Fruit fly (Drosophila melanogaster) whole organism, wandering third instar larva: Measurements from ENCODE around the gene CG9525.

Source experiments
- CG32264 ChIP-seq: fragments of 200-800 bp; sonication (Bioruptor generic); optimal IDR thresholded peaks from 2 replicates; lab custom pipeline; 2016; ENCODE audit warnings: missing biosample characterization, missing genetic modification characterization
- CG9705 ChIP-seq: fragments of 200-800 bp; sonication (Bioruptor generic); optimal IDR thresholded peaks from 2 replicates; lab custom pipeline; 2018; ENCODE audit warnings: missing biosample characterization, mild to moderate bottlenecking, missing genetic modification characterization
- CrebA ChIP-seq: fragments of 200-800 bp; sonication (Bioruptor generic); optimal IDR thresholded peaks from 2 replicates; lab custom pipeline; 2016; ENCODE audit warnings: missing biosample characterization, mild to moderate bottlenecking, missing genetic modification characterization, borderline replicate concordance
- Dif ChIP-seq: fragments of 200-275, 200-300 bp; sonication (Bioruptor generic); optimal IDR thresholded peaks from 2 replicates; lab custom pipeline; 2018; ENCODE audit warnings: missing biosample characterization, missing genetic modification characterization; ENCODE audit not compliant: partially characterized antibody
- GATAd ChIP-seq: sonication (Bioruptor generic); optimal IDR thresholded peaks from 2 replicates; lab custom pipeline; 2016; ENCODE audit warnings: missing biosample characterization, missing genetic modification characterization
- HLH106 ChIP-seq: fragments of 200-800 bp; optimal IDR thresholded peaks from 3 replicates; lab custom pipeline; 2019; ENCODE audit warnings: missing biosample characterization, mild to moderate bottlenecking, missing genetic modification characterization, moderate library complexity
- Hnf4 ChIP-seq: fragments of 200-800 bp; sonication (Bioruptor generic); optimal IDR thresholded peaks from 2 replicates; lab custom pipeline; 2016; ENCODE audit warnings: missing biosample characterization, mild to moderate bottlenecking, missing genetic modification characterization
- Hr83 ChIP-seq: fragments of 200-300 bp; sonication (Bioruptor generic); optimal IDR thresholded peaks from 2 replicates; lab custom pipeline; 2016; ENCODE audit warnings: missing biosample characterization, mild to moderate bottlenecking, missing genetic modification characterization, moderate library complexity; ENCODE audit not compliant: poor library complexity, severe bottlenecking
- Mio ChIP-seq: sonication (Bioruptor generic); optimal IDR thresholded peaks from 2 replicates; lab custom pipeline; 2016; ENCODE audit warnings: missing biosample characterization, missing genetic modification characterization
- Myc ChIP-seq: fragments of >200 bp; optimal IDR thresholded peaks from 2 replicates; lab custom pipeline; 2017
- N ChIP-seq: fragments of >200 bp; optimal IDR thresholded peaks from 2 replicates; lab custom pipeline; 2018; ENCODE audit warnings: missing biosample characterization, missing external identifiers, missing genetic modification characterization
- OdsH ChIP-seq: fragments of 200-800 bp; sonication (Bioruptor generic); optimal IDR thresholded peaks from 2 replicates; lab custom pipeline; 2016; ENCODE audit warnings: missing biosample characterization, mild to moderate bottlenecking, missing genetic modification characterization
- Rel ChIP-seq, 2 experiments: fragments of 200-800 bp; sonication (Bioruptor generic) in 1 of 2; optimal IDR thresholded peaks; 2 replicates in 1 of 2; 3 replicates in 1 of 2; lab custom pipeline; 2016 to 2019; ENCODE audit warnings: mild to moderate bottlenecking in 2 of 2, missing biosample characterization in 2 of 2, missing genetic modification characterization in 2 of 2, moderate library complexity in 1 of 2
- Sp1 ChIP-seq: fragments of 200-800 bp; sonication (Bioruptor generic); optimal IDR thresholded peaks from 3 replicates; lab custom pipeline; 2019; ENCODE audit warnings: missing biosample characterization, mild to moderate bottlenecking, missing genetic modification characterization, moderate library complexity
- Vsx2 ChIP-seq: fragments of 200-300, 225-300 bp; sonication (Bioruptor generic); optimal IDR thresholded peaks from 2 replicates; lab custom pipeline; 2018; ENCODE audit warnings: missing biosample characterization, missing genetic modification characterization; ENCODE audit not compliant: partially characterized antibody
- br ChIP-seq: fragments of 200-800 bp; sonication (Bioruptor generic); optimal IDR thresholded peaks from 2 replicates; lab custom pipeline; 2016; ENCODE audit warnings: missing biosample characterization, missing genetic modification characterization
- dl ChIP-seq, 2 experiments: fragments of 175-275, 200-275 bp in 1 of 2; fragments of 200-275 bp in 1 of 2; sonication (Bioruptor generic); optimal IDR thresholded peaks; lab custom pipeline; 2018; ENCODE audit warnings: mild to moderate bottlenecking in 2 of 2, missing biosample characterization in 2 of 2, missing genetic modification characterization in 2 of 2, moderate library complexity in 2 of 2; ENCODE audit not compliant: partially characterized antibody in 2 of 2, insufficient read depth in 1 of 2
- dmrt93B ChIP-seq: fragments of 200-800 bp; sonication (Bioruptor generic); optimal IDR thresholded peaks from 2 replicates; lab custom pipeline; 2018; ENCODE audit warnings: missing biosample characterization, mild to moderate bottlenecking, missing genetic modification characterization
- dsf ChIP-seq: sonication (Bioruptor generic); optimal IDR thresholded peaks from 2 replicates; lab custom pipeline; 2016; ENCODE audit warnings: missing biosample characterization, missing genetic modification characterization, borderline replicate concordance
- ey ChIP-seq: fragments of 200-800 bp; sonication (Bioruptor generic); optimal IDR thresholded peaks from 2 replicates; lab custom pipeline; 2016; ENCODE audit warnings: missing biosample characterization, missing genetic modification characterization
- fru ChIP-seq: fragments of 200-800 bp; sonication (Bioruptor generic); optimal IDR thresholded peaks from 3 replicates; lab custom pipeline; 2016; ENCODE audit warnings: missing biosample characterization, mild to moderate bottlenecking, missing genetic modification characterization
- h ChIP-seq: fragments of 200-800 bp; sonication (Bioruptor generic); optimal IDR thresholded peaks from 3 replicates; lab custom pipeline; 2016; ENCODE audit warnings: missing biosample characterization, mild to moderate bottlenecking, missing genetic modification characterization
- jim ChIP-seq: fragments of 175-275, 200-325 bp; sonication (Bioruptor generic); optimal IDR thresholded peaks from 2 replicates; lab custom pipeline; 2016; ENCODE audit warnings: missing biosample characterization, mild to moderate bottlenecking, missing genetic modification characterization
- rgr ChIP-seq: fragments of 200-800 bp; sonication (Bioruptor generic); optimal IDR thresholded peaks from 3 replicates; lab custom pipeline; 2016; ENCODE audit warnings: missing biosample characterization, mild to moderate bottlenecking, missing genetic modification characterization
- sage ChIP-seq: fragments of 200-800 bp; sonication (Bioruptor generic); optimal IDR thresholded peaks from 2 replicates; lab custom pipeline; 2016; ENCODE audit warnings: missing biosample characterization, mild to moderate bottlenecking, missing genetic modification characterization

The CG9525 gene

DNA sequence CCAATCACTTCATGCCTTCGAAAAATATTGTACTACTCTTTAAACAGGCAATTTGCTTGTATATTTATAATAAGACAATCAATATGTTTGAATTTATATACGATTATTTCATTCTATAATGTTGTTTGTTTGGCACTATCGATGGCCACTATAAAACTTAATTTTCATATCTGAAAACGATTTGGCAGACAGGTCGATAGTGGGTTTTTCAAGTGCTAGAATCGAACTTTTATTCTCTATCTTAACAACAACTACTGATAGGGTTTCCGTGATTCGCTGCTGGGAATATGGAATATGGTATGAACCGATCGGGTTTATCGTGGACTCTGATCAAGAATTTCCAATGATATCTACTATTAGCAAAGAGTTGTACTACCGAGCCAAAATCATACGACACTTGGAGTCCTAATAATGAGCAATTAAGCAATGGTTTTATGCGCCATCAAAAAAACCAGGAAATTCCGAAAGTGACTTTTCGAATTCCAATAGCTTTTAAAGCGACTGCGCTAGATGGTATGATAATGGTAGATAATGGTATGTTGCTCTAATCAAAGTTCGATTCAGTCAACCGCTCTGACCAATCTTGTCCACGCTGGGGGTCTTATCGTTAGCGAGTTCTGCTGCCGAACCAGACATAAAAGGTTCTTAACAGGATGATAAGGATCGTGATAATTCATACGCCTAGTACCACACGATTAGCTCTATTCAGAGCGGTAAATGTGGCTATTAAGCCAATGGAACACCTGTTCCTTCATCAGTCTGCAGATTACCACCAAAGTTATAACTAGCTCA lies 31.7 kb upstream of the CG9525 start, which contains the start of gene CG17906:
Gene CG17906 (plus strand): TSS at position 742 of the 792 bp plus-strand sequence.
- TF ChIP-seq Rel (GFP tag; optimal IDR thresholded peaks at IDR 0.05; lab: Kevin White, UChicago) (no peak), Rel (tag; optimal IDR thresholded peaks at IDR 0.05; lab: Kevin White, UChicago) (no peak), N (GFP tag; lab: Kevin White, UChicago) (no peak), CG32264 (GFP tag; lab: Kevin White, UChicago) (no peak), dl (GFP tag; optimal IDR thresholded peaks at IDR 0.05; lab: Kevin White, UChicago; ENCODE audit: insufficient read depth in 1 of 2, partially characterized antibody in 2 of 2) (no peak), Hr83 (GFP tag; lab: Kevin White, UChicago) (no peak), GATAd (GFP tag; lab: Kevin White, UChicago) (no peak)

DNA sequence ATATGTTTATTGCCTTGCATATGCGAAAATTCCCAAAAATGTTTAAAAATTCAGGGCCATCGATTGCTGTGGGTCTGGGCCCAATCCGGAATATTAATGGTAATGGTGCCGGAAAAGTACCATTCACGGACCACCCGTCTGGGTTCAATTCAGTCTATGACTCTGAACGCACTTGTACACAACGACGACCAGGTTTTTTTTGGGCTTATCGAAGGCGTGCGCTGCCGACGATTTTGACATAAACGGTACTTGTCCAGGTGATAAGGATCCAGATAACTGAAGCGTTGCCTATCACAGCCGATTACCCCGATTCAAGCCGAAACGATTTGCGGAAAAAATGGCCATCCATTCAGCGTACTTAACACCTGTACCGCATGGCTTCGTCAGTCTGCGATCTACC lies 29.4 kb upstream of the CG9525 start, which contains the start of gene CG9555:
Gene CG9555 (plus strand): TSS at position 153 of the 400 bp plus-strand sequence.
- TF ChIP-seq ey (GFP tag; lab: Kevin White, UChicago) (no peak), h (GFP tag; lab: Kevin White, UChicago) (peak; percentile 92), OdsH (no peak), Rel (GFP tag; optimal IDR thresholded peaks at IDR 0.05; lab: Kevin White, UChicago) (no peak), Rel (tag; optimal IDR thresholded peaks at IDR 0.05; lab: Kevin White, UChicago) (peak; percentile 86), CG9705 (no peak), dl (GFP tag; optimal IDR thresholded peaks at IDR 0.05; lab: Kevin White, UChicago; ENCODE audit: insufficient read depth in 1 of 2, partially characterized antibody in 2 of 2) (no peak), dmrt93B (GFP tag; lab: Kevin White, UChicago) (no peak), sage (GFP tag; lab: Kevin White, UChicago) (no peak), Myc (lab: Kevin White, UChicago) (no peak), CG32264 (GFP tag; lab: Kevin White, UChicago) (no peak), dsf (GFP tag; lab: Kevin White, UChicago) (no peak), rgr (GFP tag; lab: Kevin White, UChicago) (no peak), Mio (GFP tag; lab: Kevin White, UChicago) (no peak)

dm6 chr2L:8989037-8989591 lies 27.0 kb upstream of the CG9525 start, which contains the start of gene rost:
TSS of gene rost (minus strand) at chr2L:8989539.
- TF ChIP-seq br (no peak), rgr (GFP tag; lab: Kevin White, UChicago) (peak; percentile 8), HLH106 (tag; lab: Kevin White, UChicago) (peak; percentile 1), Hnf4 (GFP tag; lab: Kevin White, UChicago) (peak; percentile 44), h (GFP tag; lab: Kevin White, UChicago) (peak; percentile 63), sage (GFP tag; lab: Kevin White, UChicago) (no peak), Dif (GFP tag; lab: Kevin White, UChicago) (peak; percentile 67), dl (GFP tag; optimal IDR thresholded peaks at IDR 0.05; lab: Kevin White, UChicago; ENCODE audit: insufficient read depth in 1 of 2, partially characterized antibody in 2 of 2) (peak in 1 of 2 experiments; percentile 68), jim (peak; percentile 55), Rel (GFP tag; optimal IDR thresholded peaks at IDR 0.05; lab: Kevin White, UChicago) (no peak), Rel (tag; optimal IDR thresholded peaks at IDR 0.05; lab: Kevin White, UChicago) (peak; percentile 88), CrebA (GFP tag; lab: Kevin White, UChicago) (peak; percentile 56), Vsx2 (GFP tag; lab: Kevin White, UChicago) (peak; percentile 25), N (GFP tag; lab: Kevin White, UChicago) (no peak), fru (peak; percentile 26), Sp1 (GFP tag; lab: Kevin White, UChicago) (peak; percentile 32)

DNA sequence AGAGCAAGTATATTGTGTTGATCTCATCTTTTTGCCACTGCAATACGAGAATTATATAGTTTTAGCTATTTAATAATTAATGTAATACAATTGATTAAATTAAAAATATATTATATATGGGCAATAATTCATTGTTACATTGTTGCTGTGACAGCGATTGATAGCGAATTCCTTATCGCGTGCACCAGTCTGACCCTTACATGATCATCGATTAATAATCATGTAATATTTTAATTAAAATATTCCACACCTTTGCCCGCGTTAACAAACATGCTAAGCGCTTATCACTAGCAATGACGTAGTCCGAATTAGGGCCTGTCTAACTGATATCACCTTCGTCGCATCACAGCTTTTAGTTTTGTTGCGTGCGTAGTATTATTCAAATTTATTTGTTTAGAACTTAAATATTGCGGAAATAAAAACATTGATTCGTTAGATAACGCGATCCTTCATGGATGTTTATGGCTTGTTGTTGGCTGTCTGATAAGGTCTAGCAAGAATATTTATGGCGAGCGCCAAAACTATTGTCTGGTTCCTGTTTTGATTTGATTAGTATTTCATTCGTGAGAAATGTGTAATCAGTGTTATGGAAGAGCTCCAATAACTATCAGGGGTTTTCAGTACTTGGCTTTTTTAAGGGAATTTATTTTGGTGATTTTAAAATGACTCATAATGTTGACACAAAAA lies 25.2 kb upstream of the CG9525 start:
- TF ChIP-seq jim (no peak), Myc (lab: Kevin White, UChicago) (no peak), sage (GFP tag; lab: Kevin White, UChicago) (no peak)
